Worm (Caenorhabditis elegans): ENCODE results near the gene R05D8.11.

ce11 chrV:2763105-2763504, 17.6 kb downstream of the R05D8.11 start, which contains the start of gene R05D8.7:
- TF ChIP-seq mab-5 (tag; optimal IDR thresholded peaks at IDR 0.05): no peak
- TF ChIP-seq blmp-1 (tag; optimal IDR thresholded peaks at IDR 0.05): no peak
- TF ChIP-seq nhr-28 (tag; optimal IDR thresholded peaks at IDR 0.05): no peak
- TF ChIP-seq unc-39 (tag; optimal IDR thresholded peaks at IDR 0.05): no peak

Measured in whole organism, mixed stage, embryonic.